Fruit fly (Drosophila melanogaster) whole organism, embryonic: ENCODE results near the gene CG44174.

Experiments used
- Bgb ChIP-seq: fragments of 200-800 bp; sonication (Bioruptor generic); IDR thresholded peaks from 2 replicates; pipeline ENCODE4 v1.3.6; 2022; ENCODE audit warnings: missing biosample characterization, missing genetic modification characterization; ENCODE audit not compliant: partially characterized antibody
- BtbVII ChIP-seq: fragments of 200-800 bp; sonication (Bioruptor generic); optimal IDR thresholded peaks from 3 replicates; lab custom pipeline; 2017; ENCODE audit warnings: missing biosample characterization, mild to moderate bottlenecking, missing genetic modification characterization
- CG11504 ChIP-seq: fragments of 200-800 bp; sonication (Bioruptor generic); optimal IDR thresholded peaks from 3 replicates; lab custom pipeline; 2019; ENCODE audit warnings: missing biosample characterization, mild to moderate bottlenecking, missing genetic modification characterization, moderate library complexity
- CG12071 ChIP-seq: fragments of 200-800 bp; sonication (Bioruptor generic); optimal IDR thresholded peaks from 3 replicates; lab custom pipeline; 2018; ENCODE audit warnings: missing biosample characterization, mild to moderate bottlenecking, missing genetic modification characterization
- CG1233 ChIP-seq: fragments of 200-800 bp; sonication (Bioruptor generic); optimal IDR thresholded peaks from 4 replicates; lab custom pipeline; 2018; ENCODE audit warnings: missing biosample characterization, mild to moderate bottlenecking, missing genetic modification characterization
- CG12942 ChIP-seq: fragments of 200-800 bp; sonication (Bioruptor generic); optimal IDR thresholded peaks from 3 replicates; lab custom pipeline; 2016; ENCODE audit warnings: missing biosample characterization, missing genetic modification characterization
- CG13624 ChIP-seq: fragments of 200-800 bp; sonication (Bioruptor generic); optimal IDR thresholded peaks from 2 replicates; lab custom pipeline; 2016; ENCODE audit warnings: missing biosample characterization, missing genetic modification characterization
- CG14860 ChIP-seq: fragments of 200-800 bp; sonication (Bioruptor generic); IDR thresholded peaks from 3 replicates; pipeline ENCODE4 v1.3.6; 2022; ENCODE audit warnings: missing biosample characterization, missing genetic modification characterization; ENCODE audit not compliant: partially characterized antibody
- CG15479 ChIP-seq: fragments of 200-800 bp; sonication (Bioruptor generic); optimal IDR thresholded peaks from 3 replicates; lab custom pipeline; 2019; ENCODE audit warnings: missing biosample characterization, mild to moderate bottlenecking, missing genetic modification characterization, moderate library complexity
- CG15601 ChIP-seq: fragments of 200-800 bp; sonication (Bioruptor generic); optimal IDR thresholded peaks from 3 replicates; lab custom pipeline; 2019; ENCODE audit warnings: missing biosample characterization, mild to moderate bottlenecking, missing genetic modification characterization, moderate library complexity
- CG16815 ChIP-seq: fragments of 200-800 bp; sonication (Bioruptor generic); optimal IDR thresholded peaks from 3 replicates; lab custom pipeline; 2017; ENCODE audit warnings: missing biosample characterization, mild to moderate bottlenecking, missing genetic modification characterization
- CG17802 ChIP-seq: fragments of 200-800 bp; sonication (Bioruptor generic); optimal IDR thresholded peaks from 2 replicates; lab custom pipeline; 2018; ENCODE audit warnings: missing biosample characterization, mild to moderate bottlenecking, missing genetic modification characterization, moderate library complexity
- CG17912 ChIP-seq: fragments of 200-800 bp; sonication (Bioruptor generic); optimal IDR thresholded peaks from 2 replicates; lab custom pipeline; 2018; ENCODE audit warnings: missing biosample characterization, mild to moderate bottlenecking, missing genetic modification characterization
- CG2202 ChIP-seq: fragments of 200-800 bp; sonication (Bioruptor generic); optimal IDR thresholded peaks from 2 replicates; lab custom pipeline; 2018; ENCODE audit warnings: missing biosample characterization, mild to moderate bottlenecking, missing genetic modification characterization
- CG4404 ChIP-seq: fragments of 200-800 bp; sonication (Bioruptor generic); IDR thresholded peaks from 2 replicates; pipeline ENCODE4 v1.3.6; 2022; ENCODE audit warnings: missing biosample characterization, missing genetic modification characterization
- CG6689 ChIP-seq: fragments of 200-800 bp; sonication (Bioruptor generic); IDR thresholded peaks from 2 replicates; pipeline ENCODE4 v1.3.6; 2022; ENCODE audit warnings: missing biosample characterization, missing genetic modification characterization
- CG7963 ChIP-seq: fragments of 200-800 bp; sonication (Bioruptor generic); IDR thresholded peaks from 3 replicates; pipeline ENCODE4 v1.3.6; 2022; ENCODE audit warnings: missing biosample characterization, missing genetic modification characterization; ENCODE audit not compliant: partially characterized antibody
- Dek ChIP-seq: fragments of 200-800 bp; sonication (Bioruptor generic); optimal IDR thresholded peaks from 3 replicates; lab custom pipeline; 2019; ENCODE audit warnings: missing biosample characterization, mild to moderate bottlenecking, missing genetic modification characterization, moderate library complexity
- HHEX ChIP-seq: fragments of 200-800 bp; sonication (Bioruptor generic); optimal IDR thresholded peaks from 3 replicates; lab custom pipeline; 2017; ENCODE audit warnings: missing biosample characterization, mild to moderate bottlenecking, missing genetic modification characterization, missing genetic modification reagents
- Hr78 ChIP-seq, 2 experiments: fragments of 200-800 bp in 1 of 2; fragments of >200 bp in 1 of 2; sonication (Bioruptor generic) in 1 of 2; optimal IDR thresholded peaks; 2 replicates each; lab custom pipeline; 2017 to 2019; ENCODE audit warnings: missing biosample characterization in 2 of 2, missing genetic modification characterization in 2 of 2, mild to moderate bottlenecking in 1 of 2, moderate library complexity in 1 of 2
- Kr ChIP-seq: fragments of 200-800 bp; sonication (Bioruptor generic); optimal IDR thresholded peaks from 2 replicates; lab custom pipeline; 2017; ENCODE audit warnings: missing biosample characterization, mild to moderate bottlenecking, missing genetic modification characterization
- Lhr ChIP-seq: fragments of 200-800 bp; sonication (Bioruptor generic); optimal IDR thresholded peaks from 3 replicates; lab custom pipeline; 2017; ENCODE audit warnings: mild to moderate bottlenecking, missing biosample characterization, missing genetic modification reagents, missing genetic modification characterization
- Nf-YC ChIP-seq: fragments of 200-800 bp; optimal IDR thresholded peaks from 3 replicates; lab custom pipeline; 2019; ENCODE audit warnings: missing biosample characterization, mild to moderate bottlenecking, missing genetic modification characterization, moderate library complexity
- ap ChIP-seq: fragments of 200-800 bp; sonication (Bioruptor generic); IDR thresholded peaks from 2 replicates; pipeline ENCODE4 v1.3.6; 2022; ENCODE audit warnings: missing biosample characterization, missing genetic modification characterization
- ase ChIP-seq: fragments of 200-800 bp; sonication (Bioruptor generic); IDR thresholded peaks from 3 replicates; pipeline ENCODE4 v1.3.6; 2022; ENCODE audit warnings: missing biosample characterization, missing genetic modification characterization
- ash1 ChIP-seq: fragments of 200-800 bp; sonication (Bioruptor generic); optimal IDR thresholded peaks from 2 replicates; lab custom pipeline; 2018; ENCODE audit warnings: missing biosample characterization, mild to moderate bottlenecking, missing genetic modification characterization
- corto ChIP-seq: fragments of 200-800 bp; sonication (Bioruptor generic); optimal IDR thresholded peaks from 2 replicates; lab custom pipeline; 2016; ENCODE audit warnings: missing biosample characterization, mild to moderate bottlenecking, missing genetic modification characterization, moderate library complexity
- danr ChIP-seq: fragments of 200-800 bp; sonication (Bioruptor generic); IDR thresholded peaks from 2 replicates; pipeline ENCODE4 v1.3.6; 2022; ENCODE audit warnings: missing biosample characterization, missing genetic modification characterization
- dm ChIP-seq: fragments of 200-800 bp; sonication (Bioruptor generic); optimal IDR thresholded peaks from 3 replicates; lab custom pipeline; 2016; ENCODE audit warnings: missing biosample characterization, missing genetic modification characterization
- gsb ChIP-seq: fragments of 200-800 bp; sonication (Bioruptor generic); IDR thresholded peaks from 2 replicates; pipeline ENCODE4 v1.3.6; 2022; ENCODE audit warnings: missing biosample characterization, missing genetic modification characterization
- gsb-n ChIP-seq: fragments of 200-800 bp; sonication (Bioruptor generic); optimal IDR thresholded peaks from 3 replicates; lab custom pipeline; 2018; ENCODE audit warnings: missing biosample characterization, mild to moderate bottlenecking, missing genetic modification characterization
- her ChIP-seq: fragments of 200-800 bp; sonication (Bioruptor generic); optimal IDR thresholded peaks from 2 replicates; lab custom pipeline; 2016; ENCODE audit warnings: missing biosample characterization, missing genetic modification characterization
- jigr1 ChIP-seq: fragments of 200-800 bp; sonication (Bioruptor generic); IDR thresholded peaks from 3 replicates; pipeline ENCODE4 v1.3.6; 2022; ENCODE audit warnings: missing biosample characterization, missing genetic modification characterization
- jing ChIP-seq: fragments of 200-800 bp; sonication (Bioruptor generic); optimal IDR thresholded peaks from 2 replicates; lab custom pipeline; 2018; ENCODE audit warnings: missing biosample characterization, mild to moderate bottlenecking, missing genetic modification characterization
- lab ChIP-seq: fragments of 200-800 bp; sonication (Bioruptor generic); optimal IDR thresholded peaks from 3 replicates; lab custom pipeline; 2017; ENCODE audit warnings: missing biosample characterization, missing genetic modification characterization, mild to moderate bottlenecking, moderate library complexity, missing genetic modification reagents
- nerfin-1 ChIP-seq: fragments of 200-800 bp; sonication (Bioruptor generic); optimal IDR thresholded peaks from 3 replicates; lab custom pipeline; 2019; ENCODE audit warnings: missing biosample characterization, mild to moderate bottlenecking, missing genetic modification characterization, moderate library complexity
- nmo ChIP-seq: fragments of 200-800 bp; sonication (Bioruptor generic); optimal IDR thresholded peaks from 2 replicates; lab custom pipeline; 2018; ENCODE audit warnings: missing biosample characterization, mild to moderate bottlenecking, missing genetic modification characterization, moderate library complexity
- org-1 ChIP-seq: fragments of 200-800 bp; sonication (Bioruptor generic); optimal IDR thresholded peaks from 2 replicates; lab custom pipeline; 2017; ENCODE audit warnings: missing biosample characterization, missing genetic modification characterization
- pnt ChIP-seq: fragments of 200-800 bp; sonication (Bioruptor generic); optimal IDR thresholded peaks from 3 replicates; lab custom pipeline; 2016; ENCODE audit warnings: missing biosample characterization, missing genetic modification characterization
- pum ChIP-seq: fragments of 200-800 bp; sonication (Bioruptor generic); optimal IDR thresholded peaks from 2 replicates; lab custom pipeline; 2016; ENCODE audit warnings: missing biosample characterization, missing genetic modification characterization
- rib ChIP-seq: fragments of 200-800 bp; sonication (Bioruptor generic); IDR thresholded peaks from 2 replicates; pipeline ENCODE4 v1.3.6; 2022; ENCODE audit warnings: missing biosample characterization, missing genetic modification characterization
- seq ChIP-seq: fragments of 200-800 bp; sonication (Bioruptor generic); IDR thresholded peaks from 2 replicates; pipeline ENCODE4 v1.3.6; 2022; ENCODE audit warnings: missing biosample characterization, missing genetic modification characterization
- sisA ChIP-seq: fragments of 200-800 bp; sonication (Bioruptor generic); IDR thresholded peaks from 2 replicates; pipeline ENCODE4 v1.3.6; 2022; ENCODE audit warnings: missing biosample characterization, missing genetic modification characterization
- so ChIP-seq: fragments of 200-800 bp; sonication (Bioruptor generic); IDR thresholded peaks from 3 replicates; pipeline ENCODE4 v1.3.6; 2022; ENCODE audit warnings: missing biosample characterization, missing genetic modification characterization
- sr ChIP-seq: fragments of 200-800 bp; sonication (Bioruptor generic); IDR thresholded peaks from 3 replicates; pipeline ENCODE4 v1.3.6; 2022; ENCODE audit warnings: missing biosample characterization, missing genetic modification characterization
- tll ChIP-seq, 2 experiments: fragments of 200-800 bp in 1 of 2; fragments of >200 bp in 1 of 2; sonication (Bioruptor generic) in 1 of 2; optimal IDR thresholded peaks; 2 replicates each; lab custom pipeline; 2017 to 2019; ENCODE audit warnings: missing biosample characterization in 2 of 2, missing genetic modification characterization in 2 of 2, mild to moderate bottlenecking in 1 of 2, moderate library complexity in 1 of 2
- unpg ChIP-seq: fragments of 200-800 bp; sonication (Bioruptor generic); optimal IDR thresholded peaks from 3 replicates; lab custom pipeline; 2018; ENCODE audit warnings: missing biosample characterization, mild to moderate bottlenecking, missing genetic modification characterization, moderate library complexity
- usp ChIP-seq: fragments of >200 bp; optimal IDR thresholded peaks from 2 replicates; lab custom pipeline; 2017; ENCODE audit warnings: missing biosample characterization, missing genetic modification characterization
- wek ChIP-seq: fragments of 200-800 bp; sonication (Bioruptor generic); optimal IDR thresholded peaks from 3 replicates; lab custom pipeline; 2018; ENCODE audit warnings: missing biosample characterization, mild to moderate bottlenecking, missing genetic modification characterization, moderate library complexity
- zfh2 ChIP-seq: fragments of 200-800 bp; sonication (Bioruptor generic); optimal IDR thresholded peaks from 2 replicates; lab custom pipeline; 2016; ENCODE audit warnings: missing biosample characterization, missing genetic modification characterization

CG44174 gene

dm6 chr3R:19339205-19339724 lies 41.8 kb upstream of the CG44174 start (continued):
- TF ChIP-seq CG17912 = no peak
- no peak for TF ChIP-seq Bgb (GFP tag; lab: Robert Waterston, UW)
- peak; percentile 34 for TF ChIP-seq Kr (GFP tag; lab: Kevin White, UChicago)
- TF ChIP-seq CG17802 (tag; lab: Kevin White, UChicago) = no peak
- no peak for TF ChIP-seq rib (GFP tag; lab: Robert Waterston, UW)
- no peak for TF ChIP-seq usp (GFP tag; lab: Kevin White, UChicago)
- no peak for TF ChIP-seq seq (GFP tag; lab: Robert Waterston, UW)
- peak; percentile 30 for TF ChIP-seq CG1233
- no peak for TF ChIP-seq zfh2
- TF ChIP-seq nmo (GFP tag; lab: Kevin White, UChicago) = peak; percentile 38
- no peak for TF ChIP-seq danr (GFP tag; lab: Robert Waterston, UW)
- TF ChIP-seq pnt (GFP tag; lab: Kevin White, UChicago) = no peak
- TF ChIP-seq Hr78 (GFP tag; optimal IDR thresholded peaks at IDR 0.05; lab: Kevin White, UChicago) = no peak
- no peak for TF ChIP-seq Nf-YC (tag; lab: Kevin White, UChicago)
- TF ChIP-seq Dek = no peak
- TF ChIP-seq CG12942 (GFP tag; lab: Kevin White, UChicago) = no peak
- no peak for TF ChIP-seq CG15601 (tag; lab: Kevin White, UChicago)
- TF ChIP-seq ash1 (GFP tag; lab: Kevin White, UChicago) = no peak
- TF ChIP-seq jigr1 (GFP tag; lab: Robert Waterston, UW) = no peak
- TF ChIP-seq CG13624 (GFP tag; lab: Kevin White, UChicago) = no peak
- TF ChIP-seq HHEX (GFP tag; lab: Kevin White, UChicago) = no peak
- no peak for TF ChIP-seq BtbVII (GFP tag; lab: Kevin White, UChicago)
- peak; percentile 86 for TF ChIP-seq CG4404 (GFP tag; lab: Robert Waterston, UW)
- TF ChIP-seq CG14860 = no peak
- TF ChIP-seq CG12071 = no peak
- TF ChIP-seq CG2202 = peak; percentile 2
- no peak for TF ChIP-seq ase (GFP tag; lab: Robert Waterston, UW)
- TF ChIP-seq CG16815 (GFP tag; lab: Kevin White, UChicago) = peak; percentile 34
- no peak for TF ChIP-seq CG11504
- TF ChIP-seq CG7963 (GFP tag; lab: Robert Waterston, UW) = no peak
- TF ChIP-seq dm (GFP tag; lab: Kevin White, UChicago) = no peak
- no peak for TF ChIP-seq lab (GFP tag; lab: Kevin White, UChicago)
- TF ChIP-seq unpg (GFP tag; lab: Kevin White, UChicago) = no peak
- no peak for TF ChIP-seq wek
- no peak for TF ChIP-seq org-1
- TF ChIP-seq sr (GFP tag; lab: Robert Waterston, UW) = no peak
- TF ChIP-seq pum (GFP tag; lab: Kevin White, UChicago) = no peak
- TF ChIP-seq gsb-n = no peak
- no peak for TF ChIP-seq corto (GFP tag; lab: Kevin White, UChicago)
- TF ChIP-seq ap (GFP tag; lab: Robert Waterston, UW) = no peak
- peak; percentile 44; the same call in 1 of the 2 replicates for TF ChIP-seq CG6689
- TF ChIP-seq sisA (GFP tag; lab: Robert Waterston, UW) = no peak
- TF ChIP-seq tll (GFP tag; optimal IDR thresholded peaks at IDR 0.05; lab: Kevin White, UChicago) = peak in 1 of 2 experiments; percentile 91
- no peak for TF ChIP-seq her (GFP tag; lab: Kevin White, UChicago)
- no peak for TF ChIP-seq gsb (GFP tag; lab: Robert Waterston, UW)
- peak; percentile 96 for TF ChIP-seq CG15479 (GFP tag; lab: Kevin White, UChicago)
- no peak for TF ChIP-seq Lhr (GFP tag; lab: Kevin White, UChicago)
- TF ChIP-seq jing = no peak
- no peak for TF ChIP-seq so (GFP tag; lab: Robert Waterston, UW)
- TF ChIP-seq nerfin-1 = no peak
